Fruit fly (Drosophila melanogaster): ENCODE data around the gene Syx4.

The Syx4 gene

DNA sequence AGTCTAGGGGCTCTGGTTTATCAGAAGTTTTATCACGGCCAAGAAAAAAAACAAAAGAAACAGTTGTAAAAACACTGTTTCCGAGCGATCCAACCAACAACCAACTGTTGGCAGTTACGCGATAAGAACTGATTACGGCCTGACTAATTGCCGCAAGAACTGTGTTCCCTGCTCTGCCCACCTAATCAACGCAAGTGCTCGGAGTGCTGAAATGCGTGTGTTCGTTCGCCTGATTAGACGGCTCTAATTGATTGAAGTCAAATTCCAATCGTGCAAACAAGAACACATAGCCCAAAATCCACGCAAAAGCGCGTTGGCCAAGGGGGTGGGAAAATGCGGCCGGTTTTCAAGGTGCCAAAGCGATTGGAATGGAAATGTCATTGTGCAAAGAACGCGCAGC is 44.0 kb upstream of the Syx4 start:
- no peak for TF ChIP-seq D1 (tag; optimal IDR thresholded peaks at IDR 0.05)

DNA sequence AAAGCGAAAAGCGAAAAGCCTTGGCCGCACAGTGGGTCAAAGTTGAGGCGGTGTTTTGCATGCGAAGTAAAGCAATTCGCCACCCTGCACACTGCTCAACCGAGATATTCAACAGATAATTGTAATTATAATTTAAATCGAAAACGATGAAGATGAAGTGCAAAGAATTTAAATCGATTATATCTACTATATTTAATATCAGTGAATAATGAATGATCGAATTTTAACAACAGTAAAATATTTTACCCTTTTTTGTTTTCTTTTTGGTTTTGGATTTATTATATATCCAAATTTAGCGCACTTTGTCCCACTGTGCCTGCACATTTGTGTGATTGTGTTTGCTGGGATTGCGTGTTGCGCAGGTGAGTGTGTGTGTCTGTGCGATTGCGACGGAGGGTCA is 43.4 kb upstream of the Syx4 start:
- TF ChIP-seq EcR (GFP tag; optimal IDR thresholded peaks at IDR 0.05) (peak; percentile 74), rn (GFP tag; IDR thresholded peaks at IDR 0.05) (peak; percentile 60), D1 (tag; optimal IDR thresholded peaks at IDR 0.05) (peak; percentile 80), Pif1A (GFP tag; optimal IDR thresholded peaks at IDR 0.05) (peak; percentile 92), Snoo (tag; optimal IDR thresholded peaks at IDR 0.05) (peak; percentile 93), Ets98B (GFP tag; IDR thresholded peaks at IDR 0.05) (peak; percentile 79), CG13204 (GFP tag; optimal IDR thresholded peaks at IDR 0.05) (peak; percentile 78), CG32121 (GFP tag; IDR thresholded peaks at IDR 0.05) (peak; percentile 87), gl (tag; optimal IDR thresholded peaks at IDR 0.05) (peak; percentile 79), CG8301 (tag; optimal IDR thresholded peaks at IDR 0.05) (peak; percentile 85), fd96Ca (GFP tag; IDR thresholded peaks at IDR 0.05) (peak; percentile 81), CG14655 (GFP tag; optimal IDR thresholded peaks at IDR 0.05) (peak; percentile 88), CG34367 (tag; optimal IDR thresholded peaks at IDR 0.05) (peak; percentile 91), CG17806 (tag; optimal IDR thresholded peaks at IDR 0.05) (peak; percentile 89), CG9948 (tag; optimal IDR thresholded peaks at IDR 0.05) (peak; percentile 93), CG10348 (GFP tag; IDR thresholded peaks at IDR 0.05) (peak; percentile 77; the same call in 1 of the 2 replicates), CG8159 (tag; optimal IDR thresholded peaks at IDR 0.05) (peak; percentile 95), Pif1B (GFP tag; optimal IDR thresholded peaks at IDR 0.05) (peak; percentile 92), CG15710 (tag; optimal IDR thresholded peaks at IDR 0.05) (peak; percentile 93), CG4496 (GFP tag; IDR thresholded peaks at IDR 0.05) (peak; percentile 88), CG12605 (GFP tag; IDR thresholded peaks at IDR 0.05) (peak; percentile 75)

DNA sequence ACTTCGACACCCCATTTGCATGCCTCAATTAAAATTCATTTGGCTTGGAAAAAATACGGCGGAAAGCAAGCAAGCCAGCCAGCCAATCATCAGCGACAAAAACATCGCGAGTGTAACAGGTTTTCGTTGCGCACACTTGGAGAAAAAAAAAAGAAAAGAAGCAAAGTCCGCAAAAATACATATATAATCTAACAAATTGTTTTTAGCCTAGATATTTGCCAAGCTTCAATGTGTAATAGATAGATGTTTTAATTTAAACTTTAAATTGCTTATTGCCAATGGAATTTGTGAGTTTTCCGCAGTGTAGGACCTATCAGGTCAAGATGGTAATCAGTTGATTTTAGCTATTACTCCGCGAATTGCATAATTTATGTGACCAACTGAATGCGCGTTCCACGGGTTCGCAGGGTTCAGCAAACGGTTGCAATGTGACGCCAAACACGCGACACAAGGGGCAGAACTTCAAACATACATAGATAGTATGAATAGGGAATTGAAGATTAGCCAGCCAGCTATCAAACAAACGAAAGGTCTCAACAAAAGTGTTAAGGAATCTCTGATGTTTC is 42.8 kb upstream of the Syx4 start:
- peak; percentile 96 for TF ChIP-seq CG32121 (GFP tag; IDR thresholded peaks at IDR 0.05)
- TF ChIP-seq CG15710 (tag; optimal IDR thresholded peaks at IDR 0.05): peak; percentile 86
- TF ChIP-seq CG17806 (tag; optimal IDR thresholded peaks at IDR 0.05): peak; percentile 89
- peak; percentile 93 for TF ChIP-seq rn (GFP tag; IDR thresholded peaks at IDR 0.05)
- peak; percentile 97 for TF ChIP-seq Ets98B (GFP tag; IDR thresholded peaks at IDR 0.05)
- TF ChIP-seq Pif1A (GFP tag; optimal IDR thresholded peaks at IDR 0.05): peak; percentile 94
- TF ChIP-seq CG8159 (tag; optimal IDR thresholded peaks at IDR 0.05): peak; percentile 91
- TF ChIP-seq Snoo (tag; optimal IDR thresholded peaks at IDR 0.05): peak; percentile 88
- TF ChIP-seq CG4496 (GFP tag; IDR thresholded peaks at IDR 0.05): peak; percentile 98
- TF ChIP-seq CG34367 (tag; optimal IDR thresholded peaks at IDR 0.05): peak; percentile 88
- peak; percentile 86 for TF ChIP-seq CG14655 (GFP tag; optimal IDR thresholded peaks at IDR 0.05)
- TF ChIP-seq CG8301 (tag; optimal IDR thresholded peaks at IDR 0.05): peak; percentile 86
- peak; percentile 94 for TF ChIP-seq fd96Ca (GFP tag; IDR thresholded peaks at IDR 0.05)
- TF ChIP-seq CG13204 (GFP tag; optimal IDR thresholded peaks at IDR 0.05): peak; percentile 54
- TF ChIP-seq gl (tag; optimal IDR thresholded peaks at IDR 0.05): peak; percentile 79
- TF ChIP-seq Pif1B (GFP tag; optimal IDR thresholded peaks at IDR 0.05): peak; percentile 93
- peak; percentile 93 for TF ChIP-seq CG12605 (GFP tag; IDR thresholded peaks at IDR 0.05)
- peak; percentile 85 for TF ChIP-seq CG9948 (tag; optimal IDR thresholded peaks at IDR 0.05)
- TF ChIP-seq EcR (GFP tag; optimal IDR thresholded peaks at IDR 0.05): no peak
- TF ChIP-seq D1 (tag; optimal IDR thresholded peaks at IDR 0.05): peak; percentile 72
- TF ChIP-seq CG10348 (GFP tag; IDR thresholded peaks at IDR 0.05): peak; percentile 80

DNA sequence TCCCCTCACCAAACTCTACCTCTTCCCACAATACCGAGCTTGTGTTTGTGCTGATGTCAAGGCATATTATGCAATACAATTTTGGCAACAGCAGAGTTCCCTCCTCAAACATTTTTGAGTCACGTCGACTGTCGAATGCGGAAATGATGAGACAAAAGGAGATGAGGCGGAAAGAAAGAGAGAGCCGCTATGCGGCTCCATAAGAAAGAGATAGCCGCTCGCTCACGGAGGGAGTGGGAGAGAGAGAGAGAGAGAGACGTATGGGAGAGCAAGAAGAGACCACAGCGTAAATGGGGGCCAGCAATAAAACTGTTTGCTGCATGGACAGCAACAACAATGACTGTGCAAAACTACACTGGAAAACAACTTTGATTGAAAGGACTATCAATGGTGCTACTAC is 21.6 kb upstream of the Syx4 start:
- TF ChIP-seq CG10348 (GFP tag; IDR thresholded peaks at IDR 0.05): no peak
- no peak for TF ChIP-seq gl (tag; optimal IDR thresholded peaks at IDR 0.05)
- TF ChIP-seq CG14655 (GFP tag; optimal IDR thresholded peaks at IDR 0.05): no peak
- no peak for TF ChIP-seq Pif1A (GFP tag; optimal IDR thresholded peaks at IDR 0.05)
- no peak for TF ChIP-seq Snoo (tag; optimal IDR thresholded peaks at IDR 0.05)
- no peak for TF ChIP-seq rn (GFP tag; IDR thresholded peaks at IDR 0.05)
- TF ChIP-seq CG32121 (GFP tag; IDR thresholded peaks at IDR 0.05): no peak
- no peak for TF ChIP-seq Ets98B (GFP tag; IDR thresholded peaks at IDR 0.05)
- TF ChIP-seq CG4496 (GFP tag; IDR thresholded peaks at IDR 0.05): no peak
- TF ChIP-seq CG34367 (tag; optimal IDR thresholded peaks at IDR 0.05): no peak
- TF ChIP-seq Pif1B (GFP tag; optimal IDR thresholded peaks at IDR 0.05): no peak
- TF ChIP-seq CG13204 (GFP tag; optimal IDR thresholded peaks at IDR 0.05): no peak
- TF ChIP-seq CG9948 (tag; optimal IDR thresholded peaks at IDR 0.05): no peak
- no peak for TF ChIP-seq D1 (tag; optimal IDR thresholded peaks at IDR 0.05)
- no peak for TF ChIP-seq CG12605 (GFP tag; IDR thresholded peaks at IDR 0.05)
- TF ChIP-seq CG15710 (tag; optimal IDR thresholded peaks at IDR 0.05): no peak
- no peak for TF ChIP-seq CG8159 (tag; optimal IDR thresholded peaks at IDR 0.05)
- no peak for TF ChIP-seq fd96Ca (GFP tag; IDR thresholded peaks at IDR 0.05)
- no peak for TF ChIP-seq EcR (GFP tag; optimal IDR thresholded peaks at IDR 0.05)
- no peak for TF ChIP-seq CG8301 (tag; optimal IDR thresholded peaks at IDR 0.05)

DNA sequence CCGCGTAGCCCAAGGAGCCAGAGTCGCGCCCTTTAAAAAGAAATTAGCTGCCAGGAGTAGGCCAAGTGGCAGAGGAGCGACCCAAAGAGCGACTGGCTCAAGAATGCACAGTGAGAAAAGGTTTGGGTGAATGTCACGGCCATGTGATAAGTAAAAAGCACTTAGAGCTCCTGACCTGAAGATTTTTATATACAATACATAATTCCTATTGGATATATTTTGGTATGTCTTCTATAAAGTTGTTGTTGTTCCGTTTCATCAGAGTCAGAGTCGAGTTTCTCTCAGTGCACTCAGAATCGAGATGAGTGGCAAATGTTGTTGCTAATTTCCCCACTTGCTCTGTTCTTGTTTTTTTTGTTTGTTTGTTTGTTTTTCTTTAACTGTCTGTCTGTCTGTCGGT is 17.3 kb upstream of the Syx4 start:
- no peak for TF ChIP-seq Ets98B (GFP tag; IDR thresholded peaks at IDR 0.05)
- TF ChIP-seq CG32121 (GFP tag; IDR thresholded peaks at IDR 0.05): no peak
- no peak for TF ChIP-seq Pif1A (GFP tag; optimal IDR thresholded peaks at IDR 0.05)
- TF ChIP-seq EcR (GFP tag; optimal IDR thresholded peaks at IDR 0.05): no peak
- no peak for TF ChIP-seq CG9948 (tag; optimal IDR thresholded peaks at IDR 0.05)
- TF ChIP-seq CG14655 (GFP tag; optimal IDR thresholded peaks at IDR 0.05): peak; percentile 6
- TF ChIP-seq CG13204 (GFP tag; optimal IDR thresholded peaks at IDR 0.05): no peak
- no peak for TF ChIP-seq CG12605 (GFP tag; IDR thresholded peaks at IDR 0.05)
- TF ChIP-seq CG4496 (GFP tag; IDR thresholded peaks at IDR 0.05): peak; percentile 23; the same call in 1 of the 3 replicates
- TF ChIP-seq CG8301 (tag; optimal IDR thresholded peaks at IDR 0.05): no peak
- TF ChIP-seq gl (tag; optimal IDR thresholded peaks at IDR 0.05): no peak
- 0 out of 3 replicates have a peak, but pooled peaks have one; percentile 43 for TF ChIP-seq fd96Ca (GFP tag; IDR thresholded peaks at IDR 0.05)
- TF ChIP-seq CG10348 (GFP tag; IDR thresholded peaks at IDR 0.05): no peak
- peak; percentile 22 for TF ChIP-seq CG8159 (tag; optimal IDR thresholded peaks at IDR 0.05)
- no peak for TF ChIP-seq rn (GFP tag; IDR thresholded peaks at IDR 0.05)
- TF ChIP-seq Pif1B (GFP tag; optimal IDR thresholded peaks at IDR 0.05): no peak

Data from whole organism, pupa.